Fruit fly (Drosophila melanogaster): ENCODE data around the gene Hmu.

The Hmu gene

dm6 chr3R:27244742-27245400, 43.7 kb upstream of the Hmu start, which contains the start of gene CG18766 (continued):
- TF ChIP-seq sim (GFP tag; IDR thresholded peaks at IDR 0.05): no peak
- TF ChIP-seq CG5245 (GFP tag; optimal IDR thresholded peaks at IDR 0.05): no peak
- TF ChIP-seq fd96Cb (tag; optimal IDR thresholded peaks at IDR 0.05): no peak
- TF ChIP-seq CG14860 (GFP tag; IDR thresholded peaks at IDR 0.05; ENCODE audit: partially characterized antibody): no peak
- no peak for TF ChIP-seq CG9727 (GFP tag; optimal IDR thresholded peaks at IDR 0.05)
- no peak for TF ChIP-seq CG4854 (GFP tag; optimal IDR thresholded peaks at IDR 0.05)
- TF ChIP-seq PHDP (tag; optimal IDR thresholded peaks at IDR 0.05): no peak
- no peak for TF ChIP-seq fd102C (GFP tag; optimal IDR thresholded peaks at IDR 0.05)
- TF ChIP-seq corto (GFP tag; optimal IDR thresholded peaks at IDR 0.05): peak; percentile 20
- TF ChIP-seq exex (tag; optimal IDR thresholded peaks at IDR 0.05): peak; percentile 30
- TF ChIP-seq Meics (GFP tag; optimal IDR thresholded peaks at IDR 0.05): no peak
- peak; percentile 95 for TF ChIP-seq CG9437 (GFP tag; optimal IDR thresholded peaks at IDR 0.05)
- TF ChIP-seq CoRest (tag; optimal IDR thresholded peaks at IDR 0.05): peak; percentile 23
- no peak for TF ChIP-seq disco-r (GFP tag; optimal IDR thresholded peaks at IDR 0.05)
- no peak for TF ChIP-seq CG7372 (GFP tag; IDR thresholded peaks at IDR 0.05)
- TF ChIP-seq CG33557 (GFP tag; optimal IDR thresholded peaks at IDR 0.05): no peak
- no peak for TF ChIP-seq cwo (GFP tag; optimal IDR thresholded peaks at IDR 0.05)
- TF ChIP-seq unpg (GFP tag; optimal IDR thresholded peaks at IDR 0.05): peak; percentile 8
- TF ChIP-seq CG6654 (GFP tag; optimal IDR thresholded peaks at IDR 0.05): no peak
- TF ChIP-seq ro (GFP tag; IDR thresholded peaks at IDR 0.05): no peak
- no peak for TF ChIP-seq CG14441 (GFP tag; IDR thresholded peaks at IDR 0.05)
- no peak for TF ChIP-seq eve (GFP tag; optimal IDR thresholded peaks at IDR 0.05)
- TF ChIP-seq Vsx1 (GFP tag; optimal IDR thresholded peaks at IDR 0.05): no peak
- peak; percentile 40 for TF ChIP-seq phol (tag; optimal IDR thresholded peaks at IDR 0.05)
- TF ChIP-seq Elba2 (GFP tag; optimal IDR thresholded peaks at IDR 0.05): no peak
- no peak for TF ChIP-seq CG3281 (GFP tag; optimal IDR thresholded peaks at IDR 0.05)
- TF ChIP-seq CG14050 (GFP tag; IDR thresholded peaks at IDR 0.05): no peak
- 0 out of 3 replicates have a peak, but pooled peaks have one; percentile 6 for TF ChIP-seq CG11456 (GFP tag; IDR thresholded peaks at IDR 0.05)
- peak; percentile 12 for TF ChIP-seq CG15269 (tag; optimal IDR thresholded peaks at IDR 0.05)
- TF ChIP-seq ac (GFP tag; optimal IDR thresholded peaks at IDR 0.05): no peak
- TF ChIP-seq Ptx1 (GFP tag; IDR thresholded peaks at IDR 0.05): peak; percentile 28; the same call in 1 of the 2 replicates
- no peak for TF ChIP-seq CG8281 (tag; optimal IDR thresholded peaks at IDR 0.05)
- no peak for TF ChIP-seq CG12155 (GFP tag; optimal IDR thresholded peaks at IDR 0.05)
- TF ChIP-seq CG5180 (GFP tag; optimal IDR thresholded peaks at IDR 0.05): no peak
- no peak for TF ChIP-seq CG13296 (GFP tag; optimal IDR thresholded peaks at IDR 0.05)
- no peak for TF ChIP-seq shn (GFP tag; optimal IDR thresholded peaks at IDR 0.05)
- TF ChIP-seq D (optimal IDR thresholded peaks at IDR 0.05): peak; percentile 23
- no peak for TF ChIP-seq D (GFP tag; optimal IDR thresholded peaks at IDR 0.05)
- peak; percentile 9 for TF ChIP-seq Bdp1 (GFP tag; optimal IDR thresholded peaks at IDR 0.05)
- TF ChIP-seq stwl (tag; optimal IDR thresholded peaks at IDR 0.05): peak; percentile 33
- TF ChIP-seq D19B (GFP tag; optimal IDR thresholded peaks at IDR 0.05): no peak
- TF ChIP-seq al (GFP tag; IDR thresholded peaks at IDR 0.05): no peak
- TF ChIP-seq z (GFP tag; IDR thresholded peaks at IDR 0.05): no peak
- no peak for TF ChIP-seq Dad (GFP tag; optimal IDR thresholded peaks at IDR 0.05)
- no peak for TF ChIP-seq tap (tag; optimal IDR thresholded peaks at IDR 0.05)
- TF ChIP-seq grau (tag; optimal IDR thresholded peaks at IDR 0.05): peak; percentile 29
- TF ChIP-seq CG4404 (GFP tag; IDR thresholded peaks at IDR 0.05): no peak; the same call in 1 of the 2 replicates
- no peak for TF ChIP-seq Hr3 (GFP tag; optimal IDR thresholded peaks at IDR 0.05)
- TF ChIP-seq sqz (GFP tag; optimal IDR thresholded peaks at IDR 0.05): no peak
- TF ChIP-seq CrebB (tag; optimal IDR thresholded peaks at IDR 0.05): no peak

Data from whole organism, embryonic.